Fruit fly (Drosophila melanogaster) whole organism, embryonic: Measurements from ENCODE around the gene Vinc.

ENCODE experiments used
- BEAF-32 ChIP-seq: fragments of 200-800 bp; sonication (Bioruptor generic); optimal IDR thresholded peaks from 3 replicates; lab custom pipeline; 2017; ENCODE audit warnings: missing biosample characterization, missing genetic modification characterization, mild to moderate bottlenecking, moderate library complexity, missing genetic modification reagents
- CG10321 ChIP-seq: fragments of 200-800 bp; sonication (Bioruptor generic); IDR thresholded peaks from 2 replicates; pipeline ENCODE4 v1.3.6; 2022; ENCODE audit warnings: missing biosample characterization, missing genetic modification characterization
- CG12299 ChIP-seq: fragments of 200-800 bp; sonication (Bioruptor generic); optimal IDR thresholded peaks from 2 replicates; lab custom pipeline; 2018; ENCODE audit warnings: missing biosample characterization, mild to moderate bottlenecking, missing genetic modification characterization
- CG16815 ChIP-seq: fragments of 200-800 bp; sonication (Bioruptor generic); optimal IDR thresholded peaks from 3 replicates; lab custom pipeline; 2017; ENCODE audit warnings: missing biosample characterization, mild to moderate bottlenecking, missing genetic modification characterization
- Nf-YA ChIP-seq: fragments of 200-800 bp; sonication (Bioruptor generic); IDR thresholded peaks from 2 replicates; pipeline ENCODE4 v1.3.6; 2022; ENCODE audit warnings: missing biosample characterization, missing genetic modification characterization
- Spps ChIP-seq: fragments of 200-800 bp; sonication (Bioruptor generic); optimal IDR thresholded peaks from 2 replicates; lab custom pipeline; 2018; ENCODE audit warnings: missing biosample characterization, mild to moderate bottlenecking, missing genetic modification characterization
- az2 ChIP-seq: fragments of 200-800 bp; sonication (Bioruptor generic); optimal IDR thresholded peaks from 3 replicates; lab custom pipeline; 2016; ENCODE audit warnings: missing biosample characterization, missing genetic modification characterization
- dpn ChIP-seq, 2 experiments: fragments of 200-800 bp; sonication (Bioruptor generic); optimal IDR thresholded peaks; 3 replicates each; lab custom pipeline; 2016; ENCODE audit warnings: missing biosample characterization in 2 of 2, missing genetic modification characterization in 2 of 2
- sna ChIP-seq: fragments of 200-800 bp; sonication (Bioruptor generic); IDR thresholded peaks from 2 replicates; pipeline ENCODE4 v1.3.6; 2022; ENCODE audit warnings: missing biosample characterization, missing genetic modification characterization; ENCODE audit not compliant: partially characterized antibody
- zf30C ChIP-seq: fragments of 200-800 bp; sonication (Bioruptor generic); optimal IDR thresholded peaks from 3 replicates; lab custom pipeline; 2018; ENCODE audit warnings: missing biosample characterization, mild to moderate bottlenecking, missing genetic modification characterization

- TF ChIP-seq CG16815 (GFP tag; lab: Kevin White, UChicago) (no peak), sna (GFP tag; lab: Robert Waterston, UW) (no peak), Nf-YA (GFP tag; lab: Robert Waterston, UW) (no peak), dpn (GFP tag; optimal IDR thresholded peaks at IDR 0.05; lab: Kevin White, UChicago) (no peak), CG10321 (GFP tag; lab: Robert Waterston, UW) (no peak), Spps (tag; lab: Kevin White, UChicago) (no peak), zf30C (GFP tag; lab: Kevin White, UChicago) (no peak), BEAF-32 (GFP tag; lab: Kevin White, UChicago) (no peak), CG12299 (tag; lab: Kevin White, UChicago) (no peak), az2 (GFP tag; lab: Kevin White, UChicago) (no peak)
Measured at dm6 chrX:2221598-2221997, 769 bp downstream of the Vinc start.
